Fruit fly (Drosophila melanogaster): ENCODE data around the gene ninaA.

The ninaA gene

DNA sequence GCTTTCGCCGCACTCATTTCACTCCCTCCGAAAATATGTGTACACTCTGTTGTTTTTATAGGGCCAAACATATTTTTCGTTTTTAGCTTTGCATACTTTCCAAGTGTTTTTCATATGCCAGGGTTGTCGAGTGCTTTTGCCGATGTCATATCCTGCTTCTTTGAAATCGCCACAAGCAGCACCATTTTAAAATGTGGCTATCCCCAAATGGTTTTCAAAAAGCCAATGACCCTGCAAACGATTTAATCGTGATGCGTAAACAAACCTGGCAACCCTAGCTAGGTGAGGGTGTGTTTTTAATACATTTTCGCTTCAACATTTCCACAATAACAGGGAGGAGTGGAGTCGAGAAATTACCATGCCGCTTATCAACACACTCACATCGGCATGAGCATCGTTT lies 15.4 kb downstream of the ninaA start (continued):
- TF ChIP-seq nau (GFP tag; optimal IDR thresholded peaks at IDR 0.05) (no peak), Lim3 (GFP tag; IDR thresholded peaks at IDR 0.05) (no peak), CG14965 (GFP tag; optimal IDR thresholded peaks at IDR 0.05; ENCODE audit: borderline replicate concordance) (no peak), CG10979 (tag; optimal IDR thresholded peaks at IDR 0.05) (peak; percentile 15), CG32767 (GFP tag; IDR thresholded peaks at IDR 0.05) (no peak), CG9876 (GFP tag; optimal IDR thresholded peaks at IDR 0.05) (no peak), CG15269 (tag; optimal IDR thresholded peaks at IDR 0.05) (peak; percentile 48), Doc3 (GFP tag; IDR thresholded peaks at IDR 0.05; ENCODE audit: partially characterized antibody) (no peak; the same call in 2 of the 3 replicates), ken (GFP tag; IDR thresholded peaks at IDR 0.05) (no peak), Lhr (GFP tag; optimal IDR thresholded peaks at IDR 0.05) (no peak), CG8089 (GFP tag; optimal IDR thresholded peaks at IDR 0.05) (no peak), CG18764 (GFP tag; optimal IDR thresholded peaks at IDR 0.05) (no peak), bigmax (GFP tag; optimal IDR thresholded peaks at IDR 0.05) (no peak), CTCF (GFP tag; optimal IDR thresholded peaks at IDR 0.05) (no peak), CG4820 (GFP tag; optimal IDR thresholded peaks at IDR 0.05) (no peak), CG5953 (GFP tag; IDR thresholded peaks at IDR 0.05) (no peak), eve (GFP tag; optimal IDR thresholded peaks at IDR 0.05) (no peak), CG16813 (GFP tag; IDR thresholded peaks at IDR 0.05; ENCODE audit: partially characterized antibody) (0 out of 3 replicates have a peak, but pooled peaks have one; percentile 18), E2f1 (GFP tag; IDR thresholded peaks at IDR 0.05) (no peak), gem (tag; optimal IDR thresholded peaks at IDR 0.05) (peak; percentile 57), Opbp (GFP tag; IDR thresholded peaks at IDR 0.05; ENCODE audit: partially characterized antibody) (no peak), sob (GFP tag; IDR thresholded peaks at IDR 0.05) (no peak), gcm2 (GFP tag; optimal IDR thresholded peaks at IDR 0.05) (no peak), mld (GFP tag; IDR thresholded peaks at IDR 0.05; ENCODE audit: partially characterized antibody) (no peak), TFAM (GFP tag; optimal IDR thresholded peaks at IDR 0.05) (no peak), CG17186 (GFP tag; optimal IDR thresholded peaks at IDR 0.05) (no peak), ci (GFP tag; IDR thresholded peaks at IDR 0.05) (0 out of 3 replicates have a peak, but pooled peaks have one; percentile 17), stc (GFP tag; IDR thresholded peaks at IDR 0.05) (peak; percentile 50; the same call in 1 of the 2 replicates), CG7987 (GFP tag; optimal IDR thresholded peaks at IDR 0.05) (no peak), CG6813 (GFP tag; optimal IDR thresholded peaks at IDR 0.05) (peak; percentile 46), CG11723 (GFP tag; optimal IDR thresholded peaks at IDR 0.05) (no peak), dpn (GFP tag; optimal IDR thresholded peaks at IDR 0.05) (peak; percentile 7 to 32), CHES-1-like (GFP tag; optimal IDR thresholded peaks at IDR 0.05) (no peak), dmrt99B (tag; optimal IDR thresholded peaks at IDR 0.05) (peak; percentile 55), corto (GFP tag; optimal IDR thresholded peaks at IDR 0.05) (no peak), sens (GFP tag) (peak; percentile 72), CG10321 (GFP tag; IDR thresholded peaks at IDR 0.05) (no peak), CG13296 (GFP tag; optimal IDR thresholded peaks at IDR 0.05) (peak; percentile 9), dan (GFP tag; IDR thresholded peaks at IDR 0.05) (no peak), CoRest (tag; optimal IDR thresholded peaks at IDR 0.05) (peak; percentile 38), nerfin-1 (tag; optimal IDR thresholded peaks at IDR 0.05) (no peak), CG14860 (GFP tag; IDR thresholded peaks at IDR 0.05; ENCODE audit: partially characterized antibody) (no peak), zfh1 (GFP tag; IDR thresholded peaks at IDR 0.05) (no peak), ham (GFP tag; IDR thresholded peaks at IDR 0.05) (no peak), grn (GFP tag; optimal IDR thresholded peaks at IDR 0.05) (no peak), zen (tag; optimal IDR thresholded peaks at IDR 0.05) (peak; percentile 24), Nf-YB (GFP tag; optimal IDR thresholded peaks at IDR 0.05) (no peak), jumu (GFP tag; optimal IDR thresholded peaks at IDR 0.05) (no peak), gro (GFP tag; optimal IDR thresholded peaks at IDR 0.05) (peak; percentile 2), Elba2 (GFP tag; optimal IDR thresholded peaks at IDR 0.05) (no peak), CG14710 (tag; optimal IDR thresholded peaks at IDR 0.05) (peak; percentile 8), CG18619 (GFP tag; optimal IDR thresholded peaks at IDR 0.05) (no peak)

All from whole organism, embryonic.